Fruit fly (Drosophila melanogaster) whole organism, embryonic: Measurements from ENCODE around the gene yps.
A peak's percentile ranks its signal among the peaks of the same experiment; 100 is the strongest.

ENCODE experiments used
- CG10654 ChIP-seq: fragments of 200-800 bp; sonication (Bioruptor generic); optimal IDR thresholded peaks from 2 replicates; lab custom pipeline; 2016; ENCODE audit warnings: missing biosample characterization, missing genetic modification characterization
- CG11247 ChIP-seq: fragments of 200-800 bp; sonication (Bioruptor generic); IDR thresholded peaks from 2 replicates; pipeline ENCODE4 v1.3.6; 2022; ENCODE audit warnings: missing biosample characterization, missing genetic modification characterization
- CG11723 ChIP-seq: fragments of 200-800 bp; sonication (Bioruptor generic); optimal IDR thresholded peaks from 2 replicates; lab custom pipeline; 2017; ENCODE audit warnings: missing biosample characterization, mild to moderate bottlenecking, missing genetic modification characterization
- CG12659 ChIP-seq: fragments of 200-800 bp; sonication (Bioruptor generic); optimal IDR thresholded peaks from 3 replicates; lab custom pipeline; 2017; ENCODE audit warnings: mild to moderate bottlenecking, missing biosample characterization, missing genetic modification reagents, missing genetic modification characterization
- CG12942 ChIP-seq: fragments of 200-800 bp; sonication (Bioruptor generic); optimal IDR thresholded peaks from 3 replicates; lab custom pipeline; 2016; ENCODE audit warnings: missing biosample characterization, missing genetic modification characterization
- CG13424 ChIP-seq: fragments of 200-800 bp; sonication (Bioruptor generic); optimal IDR thresholded peaks from 2 replicates; lab custom pipeline; 2019; ENCODE audit warnings: missing biosample characterization, mild to moderate bottlenecking, missing genetic modification characterization, moderate library complexity
- CG13894 ChIP-seq: fragments of 200-800 bp; sonication (Bioruptor generic); optimal IDR thresholded peaks from 3 replicates; lab custom pipeline; 2018; ENCODE audit warnings: missing biosample characterization, mild to moderate bottlenecking, missing genetic modification characterization, moderate library complexity
- CG17186 ChIP-seq: fragments of 200-800 bp; sonication (Bioruptor generic); optimal IDR thresholded peaks from 3 replicates; lab custom pipeline; 2017; ENCODE audit warnings: missing biosample characterization, missing genetic modification reagents, missing genetic modification characterization
- CG17359 ChIP-seq: fragments of 200-800 bp; sonication (Bioruptor generic); optimal IDR thresholded peaks from 3 replicates; lab custom pipeline; 2018; ENCODE audit warnings: missing biosample characterization, mild to moderate bottlenecking, missing genetic modification characterization, moderate library complexity
- CG17829 ChIP-seq: fragments of 200-800 bp; optimal IDR thresholded peaks from 2 replicates; lab custom pipeline; 2019; ENCODE audit warnings: missing biosample characterization, mild to moderate bottlenecking, missing genetic modification characterization, moderate library complexity
- CG2116 ChIP-seq: fragments of 200-800 bp; sonication (Bioruptor generic); optimal IDR thresholded peaks from 3 replicates; lab custom pipeline; 2018; ENCODE audit warnings: missing biosample characterization, mild to moderate bottlenecking, missing genetic modification characterization
- CG2129 ChIP-seq: fragments of 200-800 bp; sonication (Bioruptor generic); IDR thresholded peaks from 2 replicates; pipeline ENCODE4 v1.3.6; 2022; ENCODE audit warnings: missing biosample characterization, missing genetic modification characterization; ENCODE audit not compliant: partially characterized antibody
- CG31365 ChIP-seq: fragments of 200-800 bp; sonication (Bioruptor generic); optimal IDR thresholded peaks from 2 replicates; lab custom pipeline; 2018; ENCODE audit warnings: missing biosample characterization, mild to moderate bottlenecking, missing genetic modification characterization
- CG31441 ChIP-seq: fragments of 200-800 bp; sonication (Bioruptor generic); IDR thresholded peaks from 2 replicates; pipeline ENCODE4 v1.3.6; 2022; ENCODE audit warnings: missing biosample characterization, missing genetic modification characterization
- CG4617 ChIP-seq: fragments of 200-800 bp; sonication (Bioruptor generic); optimal IDR thresholded peaks from 3 replicates; lab custom pipeline; 2016; ENCODE audit warnings: missing biosample characterization, missing genetic modification characterization, borderline replicate concordance
- CG6791 ChIP-seq: fragments of 200-800 bp; sonication (Bioruptor generic); IDR thresholded peaks from 3 replicates; pipeline ENCODE4 v1.3.6; 2022; ENCODE audit warnings: missing biosample characterization, missing genetic modification characterization; ENCODE audit not compliant: partially characterized antibody
- CG7357 ChIP-seq: fragments of 200-800 bp; sonication (Bioruptor generic); IDR thresholded peaks from 3 replicates; pipeline ENCODE4 v1.3.6; 2022; ENCODE audit warnings: missing biosample characterization, missing genetic modification characterization
- CG8290 ChIP-seq, 3 experiments: fragments of 200-800 bp; sonication (Bioruptor generic); optimal IDR thresholded peaks; 2 replicates each; lab custom pipeline; 2016 to 2019; ENCODE audit warnings: missing biosample characterization in 3 of 3, missing genetic modification characterization in 3 of 3, mild to moderate bottlenecking in 2 of 3, moderate library complexity in 1 of 3
- CG9609 ChIP-seq: fragments of 200-800 bp; sonication (Bioruptor generic); optimal IDR thresholded peaks from 3 replicates; lab custom pipeline; 2016; ENCODE audit warnings: missing biosample characterization, missing genetic modification characterization
- Dll ChIP-seq: fragments of 200-800 bp; sonication (Bioruptor generic); IDR thresholded peaks from 4 replicates; pipeline ENCODE4 v1.3.6; 2022; ENCODE audit warnings: missing biosample characterization, missing genetic modification characterization; ENCODE audit not compliant: partially characterized antibody
- Dref ChIP-seq: fragments of 200-800 bp; sonication (Bioruptor generic); IDR thresholded peaks from 2 replicates; pipeline ENCODE4 v1.3.6; 2022; ENCODE audit warnings: missing biosample characterization, missing genetic modification characterization
- E2f2 ChIP-seq: fragments of 200-800 bp; sonication (Bioruptor generic); IDR thresholded peaks from 2 replicates; pipeline ENCODE4 v1.3.6; 2022; ENCODE audit warnings: missing biosample characterization, missing genetic modification characterization
- Elba2 ChIP-seq: fragments of 200-800 bp; sonication (Bioruptor generic); optimal IDR thresholded peaks from 3 replicates; lab custom pipeline; 2016; ENCODE audit warnings: missing biosample characterization, missing genetic modification characterization
- HLH4C ChIP-seq: fragments of 200-800 bp; sonication (Bioruptor generic); IDR thresholded peaks from 3 replicates; pipeline ENCODE4 v1.3.6; 2022; ENCODE audit warnings: missing biosample characterization, missing genetic modification characterization; ENCODE audit not compliant: partially characterized antibody
- HLHmδ ChIP-seq: fragments of 200-800 bp; sonication (Bioruptor generic); optimal IDR thresholded peaks from 2 replicates; lab custom pipeline; 2018; ENCODE audit warnings: missing biosample characterization, mild to moderate bottlenecking, missing genetic modification characterization, moderate library complexity
- HmgZ ChIP-seq: fragments of 200-800 bp; sonication (Bioruptor generic); optimal IDR thresholded peaks from 2 replicates; lab custom pipeline; 2018; ENCODE audit warnings: missing biosample characterization, mild to moderate bottlenecking, missing genetic modification characterization
- Optix ChIP-seq: fragments of 200-800 bp; sonication (Bioruptor generic); IDR thresholded peaks from 3 replicates; pipeline ENCODE4 v1.3.6; 2022; ENCODE audit warnings: missing biosample characterization, missing genetic modification characterization
- Ravus ChIP-seq: fragments of 200-800 bp; sonication (Bioruptor generic); IDR thresholded peaks from 2 replicates; pipeline ENCODE4 v1.3.6; 2022; ENCODE audit warnings: missing biosample characterization, missing genetic modification characterization
- Scr ChIP-seq: fragments of 200-800 bp; sonication (Bioruptor generic); IDR thresholded peaks from 2 replicates; pipeline ENCODE4 v1.3.6; 2022; ENCODE audit warnings: missing biosample characterization, missing genetic modification characterization; ENCODE audit not compliant: partially characterized antibody
- ab ChIP-seq: fragments of 200-800 bp; sonication (Bioruptor generic); optimal IDR thresholded peaks from 2 replicates; lab custom pipeline; 2016; ENCODE audit warnings: missing biosample characterization, missing genetic modification characterization
- ap ChIP-seq: fragments of 200-800 bp; sonication (Bioruptor generic); IDR thresholded peaks from 2 replicates; pipeline ENCODE4 v1.3.6; 2022; ENCODE audit warnings: missing biosample characterization, missing genetic modification characterization
- ara ChIP-seq: fragments of 200-800 bp; sonication (Bioruptor generic); IDR thresholded peaks from 2 replicates; pipeline ENCODE4 v1.3.6; 2022; ENCODE audit warnings: missing biosample characterization, missing genetic modification characterization
- ato ChIP-seq: fragments of 200-800 bp; sonication (Bioruptor generic); IDR thresholded peaks from 2 replicates; pipeline ENCODE4 v1.3.6; 2022; ENCODE audit warnings: missing biosample characterization, missing genetic modification characterization; ENCODE audit not compliant: partially characterized antibody
- caup ChIP-seq: fragments of 200-800 bp; sonication (Bioruptor generic); optimal IDR thresholded peaks from 3 replicates; lab custom pipeline; 2017; ENCODE audit warnings: missing biosample characterization, mild to moderate bottlenecking, missing genetic modification characterization, moderate library complexity; ENCODE audit not compliant: severe bottlenecking
- crc ChIP-seq: fragments of 200-800 bp; sonication (Bioruptor generic); optimal IDR thresholded peaks from 2 replicates; lab custom pipeline; 2016; ENCODE audit warnings: missing biosample characterization, missing genetic modification characterization
- cwo ChIP-seq: fragments of 200-800 bp; sonication (Bioruptor generic); optimal IDR thresholded peaks from 3 replicates; lab custom pipeline; 2017; ENCODE audit warnings: missing biosample characterization, missing genetic modification characterization, mild to moderate bottlenecking, moderate library complexity, missing genetic modification reagents
- dan ChIP-seq: fragments of 200-800 bp; sonication (Bioruptor generic); IDR thresholded peaks from 2 replicates; pipeline ENCODE4 v1.3.6; 2022; ENCODE audit warnings: missing biosample characterization, missing genetic modification characterization
- grau ChIP-seq: fragments of 200-800 bp; optimal IDR thresholded peaks from 3 replicates; lab custom pipeline; 2019; ENCODE audit warnings: missing biosample characterization, mild to moderate bottlenecking, missing genetic modification characterization, moderate library complexity
- jing ChIP-seq: fragments of 200-800 bp; sonication (Bioruptor generic); optimal IDR thresholded peaks from 2 replicates; lab custom pipeline; 2018; ENCODE audit warnings: missing biosample characterization, mild to moderate bottlenecking, missing genetic modification characterization
- nerfin-2 ChIP-seq: fragments of 200-800 bp; sonication (Bioruptor generic); IDR thresholded peaks from 2 replicates; pipeline ENCODE4 v1.3.6; 2022; ENCODE audit warnings: missing biosample characterization, missing genetic modification characterization; ENCODE audit not compliant: partially characterized antibody
- p53 ChIP-seq: fragments of 200-800 bp; sonication (Bioruptor generic); optimal IDR thresholded peaks from 2 replicates; lab custom pipeline; 2016; ENCODE audit warnings: missing biosample characterization, missing genetic modification characterization
- pb ChIP-seq: fragments of 200-800 bp; sonication (Bioruptor generic); optimal IDR thresholded peaks from 3 replicates; lab custom pipeline; 2016; ENCODE audit warnings: missing biosample characterization, missing genetic modification characterization
- salm ChIP-seq: fragments of 200-800 bp; sonication (Bioruptor generic); optimal IDR thresholded peaks from 2 replicates; lab custom pipeline; 2018; ENCODE audit warnings: missing biosample characterization, mild to moderate bottlenecking, missing genetic modification characterization
- sens-2 ChIP-seq: fragments of 200-800 bp; sonication (Bioruptor generic); IDR thresholded peaks from 2 replicates; pipeline ENCODE4 v1.3.6; 2022; ENCODE audit warnings: missing biosample characterization, missing genetic modification characterization
- sima ChIP-seq: fragments of 200-800 bp; sonication (Bioruptor generic); optimal IDR thresholded peaks from 2 replicates; lab custom pipeline; 2016; ENCODE audit warnings: missing biosample characterization, missing genetic modification characterization
- sqz ChIP-seq: fragments of 200-800 bp; sonication (Bioruptor generic); optimal IDR thresholded peaks from 3 replicates; lab custom pipeline; 2018; ENCODE audit warnings: missing biosample characterization, mild to moderate bottlenecking, missing genetic modification characterization
- stwl ChIP-seq: fragments of 200-800 bp; sonication (Bioruptor generic); optimal IDR thresholded peaks from 3 replicates; lab custom pipeline; 2018; ENCODE audit warnings: missing biosample characterization, mild to moderate bottlenecking, missing genetic modification characterization, moderate library complexity
- sug ChIP-seq: fragments of 200-800 bp; optimal IDR thresholded peaks from 2 replicates; lab custom pipeline; 2019; ENCODE audit warnings: missing biosample characterization, mild to moderate bottlenecking, missing genetic modification characterization, moderate library complexity
- unc-4 ChIP-seq: fragments of 200-800 bp; sonication (Bioruptor generic); IDR thresholded peaks from 2 replicates; pipeline ENCODE4 v1.3.6; 2022; ENCODE audit warnings: missing biosample characterization, missing genetic modification characterization; ENCODE audit not compliant: partially characterized antibody

Gene yps

DNA sequence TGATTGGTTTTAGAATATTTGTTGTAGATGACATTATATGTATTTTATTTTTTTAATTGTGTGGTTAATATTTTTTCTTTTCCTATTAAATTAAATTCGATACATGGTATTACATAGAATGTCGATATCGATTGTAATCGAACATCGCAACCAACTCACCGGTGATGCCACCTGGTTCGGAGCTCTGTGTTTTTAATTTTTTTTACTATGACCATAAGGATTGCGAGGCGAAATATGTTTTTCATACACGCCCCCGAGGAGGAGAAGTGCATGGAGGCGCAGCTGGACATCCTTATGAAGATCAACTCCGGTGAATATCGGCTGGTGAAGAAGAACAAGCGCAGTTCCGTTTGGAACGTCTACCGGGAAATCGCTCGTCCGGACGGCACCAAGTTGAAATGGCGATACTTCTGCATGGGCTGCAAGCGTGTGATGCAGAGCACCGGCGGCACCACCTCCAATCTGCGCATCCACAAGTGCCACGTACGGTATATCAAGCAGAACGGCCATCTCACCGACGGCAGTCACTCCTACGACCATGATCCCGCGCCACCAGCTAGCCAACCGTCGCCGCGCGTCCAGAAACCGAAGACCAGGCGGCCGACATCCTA, 5.0 kb downstream of the yps start, which contains the start of gene CG11560 (continued):
- TF ChIP-seq stwl (tag; lab: Kevin White, UChicago) (peak; percentile 82), Elba2 (GFP tag; lab: Kevin White, UChicago) (no peak), CG12942 (GFP tag; lab: Kevin White, UChicago) (no peak), CG9609 (no peak), Scr (peak; percentile 73), CG13424 (tag; lab: Kevin White, UChicago) (no peak), E2f2 (GFP tag; lab: Robert Waterston, UW) (peak; percentile 75), p53 (GFP tag; lab: Kevin White, UChicago) (no peak), caup (GFP tag; lab: Kevin White, UChicago) (no peak), CG6791 (GFP tag; lab: Robert Waterston, UW) (peak; percentile 55; the same call in 2 of the 3 replicates), sens-2 (GFP tag; lab: Robert Waterston, UW) (no peak), grau (tag; lab: Kevin White, UChicago) (no peak), CG7357 (0 out of 3 replicates have a peak, but pooled peaks have one; percentile 36), CG13894 (tag; lab: Kevin White, UChicago) (no peak), sug (tag; lab: Kevin White, UChicago) (no peak), Optix (no peak), salm (tag; lab: Kevin White, UChicago) (no peak), CG31365 (tag; lab: Kevin White, UChicago) (no peak), sqz (GFP tag; lab: Kevin White, UChicago) (peak; percentile 60), HmgZ (tag; lab: Kevin White, UChicago) (peak; percentile 16), CG17829 (tag; lab: Kevin White, UChicago) (peak; percentile 2), cwo (GFP tag; lab: Kevin White, UChicago) (no peak), ab (GFP tag; lab: Kevin White, UChicago) (no peak), CG11247 (no peak), Dll (GFP tag; lab: Robert Waterston, UW) (peak; percentile 80), Dref (GFP tag; lab: Robert Waterston, UW) (peak; percentile 85), CG31441 (no peak), CG2129 (peak; percentile 42), CG8290 (GFP tag; optimal IDR thresholded peaks at IDR 0.05; lab: Kevin White, UChicago) (no peak), CG8290 (tag; optimal IDR thresholded peaks at IDR 0.05; lab: Kevin White, UChicago) (no peak), ap (GFP tag; lab: Robert Waterston, UW) (no peak), HLHmδ (GFP tag; lab: Kevin White, UChicago) (no peak), dan (no peak), ara (GFP tag; lab: Robert Waterston, UW) (no peak), CG12659 (GFP tag; lab: Kevin White, UChicago) (peak; percentile 42), Ravus (no peak), CG4617 (peak; percentile 24), pb (no peak), jing (no peak), CG10654 (GFP tag; lab: Kevin White, UChicago) (no peak), sima (GFP tag; lab: Kevin White, UChicago) (no peak), ato (GFP tag; lab: Robert Waterston, UW) (peak; percentile 26), CG17359 (tag; lab: Kevin White, UChicago) (peak; percentile 83), nerfin-2 (GFP tag; lab: Robert Waterston, UW) (peak; percentile 47; the same call in 1 of the 2 replicates), unc-4 (GFP tag; lab: Robert Waterston, UW) (peak; percentile 73), CG17186 (peak; percentile 1), crc (no peak), CG2116 (peak; percentile 61), HLH4C (GFP tag; lab: Robert Waterston, UW) (peak; percentile 78), CG11723 (GFP tag; lab: Kevin White, UChicago) (no peak)
